Worm (Caenorhabditis elegans) whole organism, L3 larva: ENCODE measurements around the gene frpr-1.

Experiments used
- ZK546.5 ChIP-seq: sonication (generic microtip); optimal IDR thresholded peaks from 2 replicates; lab custom pipeline; 2017; ENCODE audit warnings: missing biosample characterization, missing genetic modification characterization
- ama-1 ChIP-seq: fragments of 150-350 bp; optimal IDR thresholded peaks from 2 replicates; lab custom pipeline; 2018
- ceh-16 ChIP-seq: sonication (generic microtip); optimal IDR thresholded peaks from 2 replicates; lab custom pipeline; 2017; ENCODE audit warnings: missing biosample characterization, missing genetic modification characterization
- ceh-9 ChIP-seq: sonication (generic microtip); optimal IDR thresholded peaks from 2 replicates; lab custom pipeline; 2018; ENCODE audit warnings: missing biosample characterization, missing genetic modification characterization
- elt-1 ChIP-seq: fragments of 150-350 bp; optimal IDR thresholded peaks from 2 replicates; lab custom pipeline; 2014; ENCODE audit warnings: missing biosample characterization, missing genetic modification characterization
- elt-2 ChIP-seq: sonication (generic microtip); optimal IDR thresholded peaks from 2 replicates; lab custom pipeline; 2016; ENCODE audit warnings: missing genetic modification reagents, mild to moderate bottlenecking, missing genetic modification characterization, missing compliant biosample characterization
- lin-39 ChIP-seq: fragments of 150-350 bp; optimal IDR thresholded peaks from 2 replicates; lab custom pipeline; 2018; ENCODE audit warnings: missing biosample characterization, missing genetic modification reagents, missing genetic modification characterization
- mdl-1 ChIP-seq: fragments of 150-350 bp; optimal IDR thresholded peaks from 2 replicates; lab custom pipeline; 2014; ENCODE audit warnings: missing biosample characterization, missing genetic modification characterization
- nhr-12 ChIP-seq: fragments of 150-350 bp; optimal IDR thresholded peaks from 2 replicates; lab custom pipeline; 2014; ENCODE audit warnings: missing biosample characterization, missing genetic modification characterization
- nhr-25 ChIP-seq: sonication (generic microtip); optimal IDR thresholded peaks from 2 replicates; lab custom pipeline; 2017; ENCODE audit warnings: missing biosample characterization, missing genetic modification characterization
- nhr-28 ChIP-seq: fragments of 150-350 bp; optimal IDR thresholded peaks from 2 replicates; lab custom pipeline; 2014; ENCODE audit warnings: missing biosample characterization, missing genetic modification characterization
- snpc-4 ChIP-seq: fragments of 150-350 bp; optimal IDR thresholded peaks from 2 replicates; lab custom pipeline; 2014; ENCODE audit warnings: missing biosample characterization, missing genetic modification characterization
- unc-62 ChIP-seq: fragments of 150-350 bp; sonication (generic microtip); optimal IDR thresholded peaks from 4 replicates; lab custom pipeline; 2014; ENCODE audit warnings: missing biosample characterization, missing genetic modification reagents, missing genetic modification characterization

DNA sequence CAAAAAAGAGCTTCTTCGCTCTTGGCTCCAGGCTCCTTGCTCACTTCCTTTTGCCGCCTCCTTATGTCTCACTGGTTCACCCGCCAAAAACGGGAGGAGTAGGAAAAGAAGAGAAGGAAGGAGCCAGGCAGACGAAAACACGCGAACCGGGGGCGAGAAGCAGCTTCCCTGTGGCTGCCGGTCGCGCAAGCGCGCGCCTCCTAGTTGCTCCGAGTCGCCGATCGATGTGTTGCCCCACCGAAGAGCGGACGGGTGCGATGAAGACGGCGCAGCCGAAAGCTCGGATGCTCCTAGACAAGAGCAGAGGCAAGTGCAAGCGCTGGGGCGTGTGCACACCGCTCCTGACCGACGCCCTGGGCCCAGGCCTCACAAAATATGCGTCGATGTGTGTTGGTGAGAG, 34.1 kb upstream of the frpr-1 start:
- TF ChIP-seq elt-1 (tag; lab: Kevin White, UChicago) (no peak), ceh-16 (no peak), ama-1 (lab: Kevin White, UChicago) (no peak), nhr-28 (tag; lab: Kevin White, UChicago) (no peak), ZK546.5 (tag; lab: Kevin White, UChicago) (no peak), snpc-4 (peak; percentile 7), mdl-1 (no peak), unc-62 (GFP tag; lab: Kevin White, UChicago) (no peak), lin-39 (tag; lab: Kevin White, UChicago) (peak; percentile 85), nhr-12 (no peak), elt-2 (tag; lab: Kevin White, UChicago) (no peak), ceh-9 (no peak), nhr-25 (tag; lab: Kevin White, UChicago) (no peak)
